Worm (Caenorhabditis elegans): ENCODE measurements around the gene bca-1.

The bca-1 gene

ce11 chrX:6169252-6169651, 35.3 kb downstream of the bca-1 start, which contains the start of gene T25B2.2:
TSS of gene T25B2.2 (plus strand) at chrX:6169643.
- TF ChIP-seq ref-2 (tag; optimal IDR thresholded peaks at IDR 0.05) (no peak), elt-2 (tag; optimal IDR thresholded peaks at IDR 0.05) (peak; percentile 88)

- no peak for TF ChIP-seq elt-4 (tag; optimal IDR thresholded peaks at IDR 0.05)
- TF ChIP-seq sdc-2 (tag; optimal IDR thresholded peaks at IDR 0.05) = no peak
- TF ChIP-seq npax-4 (tag; optimal IDR thresholded peaks at IDR 0.05) = no peak
- TF ChIP-seq dve-1 (tag; optimal IDR thresholded peaks at IDR 0.05) = no peak
- no peak for TF ChIP-seq unc-55 (GFP tag; optimal IDR thresholded peaks at IDR 0.05)
- no peak for TF ChIP-seq pqm-1 (tag; optimal IDR thresholded peaks at IDR 0.05)
- TF ChIP-seq ceh-2 (tag; optimal IDR thresholded peaks at IDR 0.05) = no peak
- TF ChIP-seq pax-1 (tag; optimal IDR thresholded peaks at IDR 0.05) = no peak
- no peak for TF ChIP-seq F13H6.1 (tag; optimal IDR thresholded peaks at IDR 0.05)
- TF ChIP-seq ceh-34 (tag; optimal IDR thresholded peaks at IDR 0.05) = no peak
- no peak for TF ChIP-seq hlh-8 (tag; optimal IDR thresholded peaks at IDR 0.05)
- no peak for TF ChIP-seq K09A11.1 (tag; optimal IDR thresholded peaks at IDR 0.05; ENCODE audit: insufficient read depth)
- TF ChIP-seq pha-4 (tag; optimal IDR thresholded peaks at IDR 0.05) = no peak
- TF ChIP-seq ttx-3 (tag; optimal IDR thresholded peaks at IDR 0.05) = no peak
- TF ChIP-seq C08G9.2 (tag; optimal IDR thresholded peaks at IDR 0.05) = no peak
- TF ChIP-seq ceh-9 (tag; optimal IDR thresholded peaks at IDR 0.05) = no peak
- no peak for TF ChIP-seq ceh-6 (GFP tag; optimal IDR thresholded peaks at IDR 0.05)
Observed at ce11 chrX:6167376-6167775, 37.2 kb downstream of the bca-1 start.

- no peak for TF ChIP-seq nfya-1 (tag; optimal IDR thresholded peaks at IDR 0.05)
- no peak for TF ChIP-seq pha-2 (tag; optimal IDR thresholded peaks at IDR 0.05)
- no peak for TF ChIP-seq ceh-19 (GFP tag; optimal IDR thresholded peaks at IDR 0.05)
- no peak for TF ChIP-seq elt-4 (tag; optimal IDR thresholded peaks at IDR 0.05)
- no peak for TF ChIP-seq ets-4 (tag; optimal IDR thresholded peaks at IDR 0.05)
- TF ChIP-seq nhr-232 (tag; optimal IDR thresholded peaks at IDR 0.05) = no peak
- TF ChIP-seq F13H6.1 (tag; optimal IDR thresholded peaks at IDR 0.05) = no peak
- TF ChIP-seq che-1 (tag; optimal IDR thresholded peaks at IDR 0.05) = no peak
- no peak for TF ChIP-seq npax-4 (tag; optimal IDR thresholded peaks at IDR 0.05)
- TF ChIP-seq mec-3 (tag; optimal IDR thresholded peaks at IDR 0.05; ENCODE audit: borderline replicate concordance) = no peak
- no peak for TF ChIP-seq ahr-1 (tag; optimal IDR thresholded peaks at IDR 0.05)
- no peak for TF ChIP-seq ref-2 (tag; optimal IDR thresholded peaks at IDR 0.05)
- TF ChIP-seq ceh-24 (tag; optimal IDR thresholded peaks at IDR 0.05) = no peak
Observed at ce11 chrX:6162037-6162436, 42.5 kb downstream of the bca-1 start.

- TF ChIP-seq madf-2 (tag; optimal IDR thresholded peaks at IDR 0.05) = no peak
- TF ChIP-seq elt-4 (tag; optimal IDR thresholded peaks at IDR 0.05) = no peak
- TF ChIP-seq ceh-24 (tag; optimal IDR thresholded peaks at IDR 0.05) = no peak
- no peak for TF ChIP-seq zip-5 (tag; optimal IDR thresholded peaks at IDR 0.05)
- TF ChIP-seq ceh-19 (GFP tag; optimal IDR thresholded peaks at IDR 0.05) = no peak
- no peak for TF ChIP-seq K09A11.1 (tag; optimal IDR thresholded peaks at IDR 0.05; ENCODE audit: insufficient read depth)
- TF ChIP-seq lim-6 (tag; optimal IDR thresholded peaks at IDR 0.05) = no peak
Observed at ce11 chrX:6160427-6160826, 44.1 kb downstream of the bca-1 start, which contains the start of gene odd-2. TSS of gene odd-2 (minus strand) at chrX:6160527.

- no peak for TF ChIP-seq odd-2 (tag; optimal IDR thresholded peaks at IDR 0.05)
- TF ChIP-seq ahr-1 (tag; optimal IDR thresholded peaks at IDR 0.05) = no peak
- no peak for TF ChIP-seq pqm-1 (tag; optimal IDR thresholded peaks at IDR 0.05)
- no peak for TF ChIP-seq fkh-10 (GFP tag; optimal IDR thresholded peaks at IDR 0.05)
- TF ChIP-seq Y22D7AL.16 (tag; optimal IDR thresholded peaks at IDR 0.05) = no peak
- no peak for TF ChIP-seq unc-3 (GFP tag; conservative IDR thresholded peaks at IDR 0.05)
- TF ChIP-seq unc-3 (tag; optimal IDR thresholded peaks at IDR 0.05) = no peak
- no peak for TF ChIP-seq unc-42 (tag; optimal IDR thresholded peaks at IDR 0.05)
- TF ChIP-seq sox-4 (tag; optimal IDR thresholded peaks at IDR 0.05) = no peak
- no peak for TF ChIP-seq ref-2 (tag; optimal IDR thresholded peaks at IDR 0.05)
- TF ChIP-seq pat-9 (tag; optimal IDR thresholded peaks at IDR 0.05) = no peak
Observed at ce11 chrX:6159562-6159961, 45.0 kb downstream of the bca-1 start.

All from whole organism, late embryonic.